Worm (Caenorhabditis elegans): Measurements from ENCODE around the gene gly-11.

gly-11 gene

ce11 chrIII:12155759-12156158 lies 21.3 kb downstream of the gly-11 start:
- TF ChIP-seq let-526 (GFP tag; IDR thresholded peaks at IDR 0.05) (no peak), nfyb-1 (GFP tag; IDR thresholded peaks at IDR 0.05) (peak; percentile 82)

- TF ChIP-seq nfyb-1 (GFP tag; IDR thresholded peaks at IDR 0.05) (0 out of 2 replicates have a peak, but pooled peaks have one; percentile 16), attf-5 (GFP tag; optimal IDR thresholded peaks at IDR 0.05) (no peak), atf-7 (tag; optimal IDR thresholded peaks at IDR 0.05) (no peak)
Measured at ce11 chrIII:12153514-12153913, 23.5 kb downstream of the gly-11 start.

ce11 chrIII:12152599-12152998 lies 24.4 kb downstream of the gly-11 start, which contains the start of gene Y75B8A.7:
TSS of gene Y75B8A.7 (plus strand) at chrIII:12152899.
- TF ChIP-seq hmg-1.2 (GFP tag; IDR thresholded peaks at IDR 0.05) (0 out of 2 replicates have a peak, but pooled peaks have one; percentile 3), D2030.7 (GFP tag; IDR thresholded peaks at IDR 0.05) (no peak)

- no peak for TF ChIP-seq ztf-28 (GFP tag; IDR thresholded peaks at IDR 0.05)
- TF ChIP-seq lsl-1 (GFP tag; optimal IDR thresholded peaks at IDR 0.05) = peak; percentile 19
- no peak for TF ChIP-seq egrh-3 (GFP tag; IDR thresholded peaks at IDR 0.05)
- TF ChIP-seq F23B12.7 (tag; optimal IDR thresholded peaks at IDR 0.05; ENCODE audit: insufficient read depth) = no peak
- peak; percentile 86 for TF ChIP-seq lin-54 (GFP tag; optimal IDR thresholded peaks at IDR 0.05)
- no peak for TF ChIP-seq nhr-120 (GFP tag; IDR thresholded peaks at IDR 0.05)
- TF ChIP-seq lin-35 (GFP tag; optimal IDR thresholded peaks at IDR 0.05) = peak in 2 of 3 experiments; percentile 11 to 80
- no peak for TF ChIP-seq T26A5.8 (tag; optimal IDR thresholded peaks at IDR 0.05)
- peak; percentile 72 for TF ChIP-seq efl-1 (GFP tag; optimal IDR thresholded peaks at IDR 0.05)
- TF ChIP-seq dpl-1 (GFP tag; optimal IDR thresholded peaks at IDR 0.05) = peak; percentile 50
- TF ChIP-seq lin-40 (tag; optimal IDR thresholded peaks at IDR 0.05) = no peak
- peak; percentile 88 for TF ChIP-seq mcd-1 (GFP tag; IDR thresholded peaks at IDR 0.05)
Measured at ce11 chrIII:12152157-12152556, 24.9 kb downstream of the gly-11 start.

- TF ChIP-seq zim-3 (tag; optimal IDR thresholded peaks at IDR 0.05) (no peak), ceh-91 (GFP tag; IDR thresholded peaks at IDR 0.05) (no peak), K12H6.12 (tag; optimal IDR thresholded peaks at IDR 0.05) (no peak), hlh-26 (GFP tag; conservative IDR thresholded peaks at IDR 0.05) (no peak), nhr-179 (tag; optimal IDR thresholded peaks at IDR 0.05) (no peak), madf-8 (GFP tag; conservative IDR thresholded peaks at IDR 0.05) (no peak), bed-2 (GFP tag; IDR thresholded peaks at IDR 0.05) (no peak), F22D6.2 (tag; optimal IDR thresholded peaks at IDR 0.05) (no peak), Y67H2A.10 (GFP tag; conservative IDR thresholded peaks at IDR 0.05) (no peak), egl-44 (GFP tag; IDR thresholded peaks at IDR 0.05) (no peak), athp-1 (tag; optimal IDR thresholded peaks at IDR 0.05) (no peak), attf-5 (GFP tag; optimal IDR thresholded peaks at IDR 0.05) (no peak), F33H1.4 (GFP tag; IDR thresholded peaks at IDR 0.05) (no peak), K11D2.4 (GFP tag; IDR thresholded peaks at IDR 0.05) (no peak), ekl-4 (GFP tag; IDR thresholded peaks at IDR 0.05) (no peak), ceh-79 (tag; optimal IDR thresholded peaks at IDR 0.05) (no peak), somi-1 (GFP tag; optimal IDR thresholded peaks at IDR 0.05) (no peak), sptf-2 (GFP tag; optimal IDR thresholded peaks at IDR 0.05) (no peak), ZK185.1 (tag; optimal IDR thresholded peaks at IDR 0.05; ENCODE audit: poor library complexity, severe bottlenecking) (no peak), sea-2 (GFP tag; IDR thresholded peaks at IDR 0.05) (no peak)
Measured at ce11 chrIII:12151100-12151499, 25.9 kb downstream of the gly-11 start.
